Worm (Caenorhabditis elegans) whole organism, young adult: ENCODE data around the gene ndx-2.

Experiments
- B0035.1 ChIP-seq: sonication (generic microtip); optimal IDR thresholded peaks from 2 replicates; lab custom pipeline; 2016; ENCODE audit warnings: missing genetic modification characterization, mild to moderate bottlenecking, missing compliant biosample characterization, missing genotype, missing genetic modification reagents
- F22D6.2 ChIP-seq: sonication (generic microtip); optimal IDR thresholded peaks from 2 replicates; lab custom pipeline; 2016; ENCODE audit warnings: mild to moderate bottlenecking, missing genetic modification characterization, missing compliant biosample characterization
- F23B12.7 ChIP-seq: sonication (generic microtip); optimal IDR thresholded peaks from 2 replicates; lab custom pipeline; 2017; ENCODE audit warnings: missing genetic modification characterization, mild to moderate bottlenecking, missing compliant biosample characterization, antibody characterized with exemption, moderate library complexity; ENCODE audit not compliant: insufficient read depth
- F39B2.1 ChIP-seq: fragments of 200-800 bp; sonication (Bioruptor generic); IDR thresholded peaks from 2 replicates; pipeline ENCODE4 v1.3.6; 2022; ENCODE audit warnings: missing genetic modification reagents, missing genetic modification characterization, missing compliant biosample characterization
- K11D2.4 ChIP-seq: fragments of 200-800 bp; sonication (Bioruptor generic); IDR thresholded peaks from 2 replicates; pipeline ENCODE4 v1.3.6; 2022; ENCODE audit warnings: missing genetic modification reagents, missing genetic modification characterization, missing compliant biosample characterization
- K12H6.12 ChIP-seq: fragments of 200-800 bp; sonication (Bioruptor generic); optimal IDR thresholded peaks from 2 replicates; lab custom pipeline; 2018; ENCODE audit warnings: mild to moderate bottlenecking, missing genetic modification characterization, missing compliant biosample characterization
- Y53F4B.3 ChIP-seq: fragments of 200-800 bp; sonication (Bioruptor generic); IDR thresholded peaks from 2 replicates; pipeline ENCODE4 v1.3.6; 2022; ENCODE audit warnings: missing genetic modification reagents, missing genetic modification characterization, missing compliant biosample characterization
- Y53G8AR.9 ChIP-seq: fragments of 200-800 bp; sonication (Bioruptor generic); conservative IDR thresholded peaks from 2 replicates; pipeline ENCODE4 v1.3.6; 2022; ENCODE audit warnings: missing genetic modification reagents, missing genetic modification characterization, missing compliant biosample characterization
- Y56A3A.18 ChIP-seq: fragments of 200-800 bp; sonication (Bioruptor generic); IDR thresholded peaks from 2 replicates; pipeline ENCODE4 v1.3.6; 2022; ENCODE audit warnings: missing genetic modification reagents, missing genetic modification characterization, missing compliant biosample characterization
- Y79H2A.3 ChIP-seq: fragments of 200-800 bp; sonication (Bioruptor generic); conservative IDR thresholded peaks from 2 replicates; pipeline ENCODE4 v1.3.6; 2022; ENCODE audit warnings: missing genetic modification reagents, missing genetic modification characterization, missing compliant biosample characterization
- Y95B8A.8 ChIP-seq: fragments of 200-800 bp; sonication (Bioruptor generic); IDR thresholded peaks from 2 replicates; pipeline ENCODE4 v1.3.6; 2022; ENCODE audit warnings: missing genetic modification reagents, missing genetic modification characterization, missing compliant biosample characterization
- aptf-3 ChIP-seq: fragments of 200-800 bp; sonication (Bioruptor generic); IDR thresholded peaks from 2 replicates; pipeline ENCODE4 v1.3.6; 2022; ENCODE audit warnings: missing genetic modification characterization, missing compliant biosample characterization
- athp-1 ChIP-seq: sonication (generic microtip); optimal IDR thresholded peaks from 2 replicates; lab custom pipeline; 2017; ENCODE audit warnings: mild to moderate bottlenecking, missing genetic modification characterization, missing compliant biosample characterization
- attf-3 ChIP-seq: fragments of 200-800 bp; sonication (Bioruptor generic); conservative IDR thresholded peaks from 2 replicates; pipeline ENCODE4 v1.3.6; 2022; ENCODE audit warnings: missing genetic modification reagents, missing genetic modification characterization, missing compliant biosample characterization
- attf-6 ChIP-seq: fragments of 200-800 bp; sonication (Bioruptor generic); IDR thresholded peaks from 2 replicates; pipeline ENCODE4 v1.3.6; 2022; ENCODE audit warnings: missing genetic modification reagents, missing genetic modification characterization, missing compliant biosample characterization
- bed-2 ChIP-seq: fragments of 200-800 bp; sonication (Bioruptor generic); IDR thresholded peaks from 2 replicates; pipeline ENCODE4 v1.3.6; 2022; ENCODE audit warnings: missing genetic modification reagents, missing genetic modification characterization, missing compliant biosample characterization
- cebp-1 ChIP-seq, 2 experiments: fragments of 200-800 bp in 1 of 2; sonication (Bioruptor generic) in 1 of 2; sonication (generic microtip) in 1 of 2; IDR thresholded peaks in 1 of 2; optimal IDR thresholded peaks in 1 of 2; 2 replicates each; pipeline versions ENCODE4 v1.3.6 to Lab custom; 2017 to 2022; ENCODE audit warnings: missing compliant biosample characterization in 2 of 2, missing genetic modification characterization in 2 of 2, mild to moderate bottlenecking in 1 of 2, missing genetic modification reagents in 1 of 2, moderate library complexity in 1 of 2
- ceh-27 ChIP-seq: fragments of 200-800 bp; sonication (Bioruptor generic); optimal IDR thresholded peaks from 2 replicates; lab custom pipeline; 2018; ENCODE audit warnings: mild to moderate bottlenecking, missing genetic modification characterization, moderate library complexity, missing compliant biosample characterization
- ceh-40 ChIP-seq: fragments of 200-800 bp; sonication (Bioruptor generic); IDR thresholded peaks from 2 replicates; pipeline ENCODE4 v1.3.6; 2022; ENCODE audit warnings: missing genetic modification characterization, missing compliant biosample characterization
- ceh-79 ChIP-seq: sonication (generic microtip); optimal IDR thresholded peaks from 2 replicates; lab custom pipeline; 2017; ENCODE audit warnings: mild to moderate bottlenecking, missing genetic modification characterization, missing compliant biosample characterization
- dox-1 ChIP-seq: fragments of 200-800 bp; sonication (Bioruptor generic); IDR thresholded peaks from 2 replicates; pipeline ENCODE4 v1.3.6; 2022; ENCODE audit warnings: missing genetic modification reagents, missing genetic modification characterization, missing compliant biosample characterization
- dpff-1 ChIP-seq: sonication (generic microtip); optimal IDR thresholded peaks from 2 replicates; lab custom pipeline; 2017; ENCODE audit warnings: mild to moderate bottlenecking, missing genetic modification characterization, missing compliant biosample characterization
- ekl-4 ChIP-seq: fragments of 200-800 bp; sonication (Bioruptor generic); IDR thresholded peaks from 2 replicates; pipeline ENCODE4 v1.3.6; 2022; ENCODE audit warnings: missing genetic modification reagents, missing genetic modification characterization, missing compliant biosample characterization
- him-1 ChIP-seq: sonication (generic microtip); optimal IDR thresholded peaks from 2 replicates; lab custom pipeline; 2016; ENCODE audit warnings: missing genotype, missing genetic modification reagents, missing genetic modification characterization, missing compliant biosample characterization
- hlh-26 ChIP-seq: fragments of 200-800 bp; sonication (Bioruptor generic); conservative IDR thresholded peaks from 2 replicates; pipeline ENCODE4 v1.3.6; 2022; ENCODE audit warnings: missing genetic modification reagents, missing genetic modification characterization, missing compliant biosample characterization
- hsf-1 ChIP-seq: fragments of 200-800 bp; sonication (Bioruptor generic); IDR thresholded peaks from 2 replicates; pipeline ENCODE4 v1.3.6; 2022; ENCODE audit warnings: missing genetic modification reagents, missing genetic modification characterization, missing compliant biosample characterization
- lag-1 ChIP-seq: fragments of 200-800 bp; sonication (Bioruptor generic); IDR thresholded peaks from 2 replicates; pipeline ENCODE4 v1.3.6; 2022; ENCODE audit warnings: missing genetic modification reagents, missing genetic modification characterization, missing compliant biosample characterization
- let-526 ChIP-seq: fragments of 200-800 bp; sonication (Bioruptor generic); IDR thresholded peaks from 2 replicates; pipeline ENCODE4 v1.3.6; 2022; ENCODE audit warnings: missing genetic modification reagents, missing genetic modification characterization, missing compliant biosample characterization
- lin-35 ChIP-seq, 3 experiments: fragments of 150-350 bp in 2 of 3; sonication (generic microtip) in 1 of 3; optimal IDR thresholded peaks; 2 replicates each; lab custom pipeline; 2014 to 2018; ENCODE audit warnings: missing biosample characterization in 3 of 3, missing genetic modification characterization in 3 of 3, missing genetic modification reagents in 3 of 3
- lin-40 ChIP-seq: sonication (generic microtip); optimal IDR thresholded peaks from 2 replicates; lab custom pipeline; 2016; ENCODE audit warnings: missing genetic modification characterization, mild to moderate bottlenecking, missing compliant biosample characterization, missing genotype, missing genetic modification reagents
- lsl-1 ChIP-seq: fragments of 200-800 bp; sonication (Bioruptor generic); optimal IDR thresholded peaks from 2 replicates; lab custom pipeline; 2018; ENCODE audit warnings: mild to moderate bottlenecking, missing genetic modification characterization, moderate library complexity, missing compliant biosample characterization
- madf-10 ChIP-seq: sonication (generic microtip); optimal IDR thresholded peaks from 2 replicates; lab custom pipeline; 2016; ENCODE audit warnings: mild to moderate bottlenecking, missing genetic modification characterization, missing compliant biosample characterization
- madf-3 ChIP-seq: fragments of 200-800 bp; sonication (Bioruptor generic); IDR thresholded peaks from 2 replicates; pipeline ENCODE4 v1.3.6; 2022; ENCODE audit warnings: missing genetic modification reagents, missing genetic modification characterization, missing compliant biosample characterization
- mel-28 ChIP-seq: sonication (generic microtip); optimal IDR thresholded peaks from 2 replicates; lab custom pipeline; 2016; ENCODE audit warnings: borderline replicate concordance, mild to moderate bottlenecking, missing genetic modification characterization, missing compliant biosample characterization
- mes-4 ChIP-seq: sonication (generic microtip); optimal IDR thresholded peaks from 2 replicates; lab custom pipeline; 2016; ENCODE audit warnings: missing genotype, missing genetic modification characterization, missing compliant biosample characterization
- mxl-1 ChIP-seq: sonication (generic microtip); optimal IDR thresholded peaks from 2 replicates; lab custom pipeline; 2016; ENCODE audit warnings: missing genetic modification characterization, missing compliant biosample characterization
- nfya-1 ChIP-seq: sonication (generic microtip); optimal IDR thresholded peaks from 2 replicates; lab custom pipeline; 2017; ENCODE audit warnings: antibody characterized with exemption, missing compliant biosample characterization, missing genetic modification characterization, borderline replicate concordance; ENCODE audit not compliant: insufficient read depth
- nfya-2 ChIP-seq: fragments of 200-800 bp; sonication (Bioruptor generic); IDR thresholded peaks from 2 replicates; pipeline ENCODE4 v1.3.6; 2022; ENCODE audit warnings: missing genetic modification reagents, missing genetic modification characterization, missing compliant biosample characterization
- nhr-90 ChIP-seq: sonication (generic microtip); optimal IDR thresholded peaks from 2 replicates; lab custom pipeline; 2016; ENCODE audit warnings: missing genotype, mild to moderate bottlenecking, missing genetic modification characterization, missing compliant biosample characterization
- rpc-1 ChIP-seq, 2 experiments: fragments of 150-350 bp in 1 of 2; sonication (generic microtip) in 1 of 2; optimal IDR thresholded peaks; 2 replicates each; lab custom pipeline; 2014 to 2018; ENCODE audit warnings: missing biosample characterization in 1 of 2, missing genetic modification characterization in 1 of 2, missing genetic modification reagents in 1 of 2, missing genotype in 1 of 2
- snpc-4 ChIP-seq, 5 experiments: fragments of 150-350 bp in 1 of 5; sonication (generic microtip) in 4 of 5; optimal IDR thresholded peaks; 2 replicates each; lab custom pipeline; 2014 to 2018; ENCODE audit warnings: missing genetic modification characterization in 5 of 5, missing biosample characterization in 3 of 5, antibody characterized with exemption in 2 of 5, mild to moderate bottlenecking in 2 of 5, missing compliant biosample characterization in 2 of 5, missing genotype in 2 of 5, moderate library complexity in 2 of 5, missing genetic modification reagents in 1 of 5
- sptf-2 ChIP-seq: fragments of 200-800 bp; sonication (Bioruptor generic); optimal IDR thresholded peaks from 2 replicates; lab custom pipeline; 2018; ENCODE audit warnings: mild to moderate bottlenecking, missing genetic modification characterization, missing compliant biosample characterization
- tbx-9 ChIP-seq: sonication (generic microtip); optimal IDR thresholded peaks from 2 replicates; lab custom pipeline; 2016; ENCODE audit warnings: borderline replicate concordance, missing genetic modification characterization, inconsistent platforms, missing compliant biosample characterization
- ztf-25 ChIP-seq: fragments of 200-800 bp; sonication (Bioruptor generic); IDR thresholded peaks from 2 replicates; pipeline ENCODE4 v1.3.6; 2022; ENCODE audit warnings: missing genetic modification reagents, missing genetic modification characterization, missing compliant biosample characterization
- ztf-26 ChIP-seq: sonication (generic microtip); optimal IDR thresholded peaks from 2 replicates; lab custom pipeline; 2017; ENCODE audit warnings: missing genetic modification characterization, missing compliant biosample characterization
- ztf-28 ChIP-seq: fragments of 200-800 bp; sonication (Bioruptor generic); IDR thresholded peaks from 2 replicates; pipeline ENCODE4 v1.3.6; 2022; ENCODE audit warnings: missing genetic modification reagents, missing genetic modification characterization, missing compliant biosample characterization

The ndx-2 gene

ce11 chrV:2664525-2665053 lies at the start of gene ndx-2 (continued):
- TF ChIP-seq Y53F4B.3 (GFP tag; lab: Robert Waterston, UW) (no peak), nfya-2 (no peak), nfya-1 (tag; lab: Kevin White, UChicago) (no peak), dox-1 (GFP tag; lab: Robert Waterston, UW) (peak; percentile 78), Y95B8A.8 (GFP tag; lab: Robert Waterston, UW) (0 out of 2 replicates have a peak, but pooled peaks have one; percentile 65), attf-6 (GFP tag; lab: Robert Waterston, UW) (peak; percentile 60; the same call in 1 of the 2 replicates), rpc-1 (optimal IDR thresholded peaks at IDR 0.05; lab: Kevin White, UChicago) (peak; percentile 66), rpc-1 (tag; optimal IDR thresholded peaks at IDR 0.05; lab: Kevin White, UChicago) (peak; percentile 81), Y56A3A.18 (GFP tag; lab: Robert Waterston, UW) (0 out of 2 replicates have a peak, but pooled peaks have one; percentile 49), aptf-3 (GFP tag; lab: Robert Waterston, UW) (peak; percentile 67; the same call in 1 of the 2 replicates), ceh-27 (GFP tag; lab: Kevin White, UChicago) (peak; percentile 8), madf-3 (GFP tag; lab: Robert Waterston, UW) (peak; percentile 33; the same call in 1 of the 2 replicates), F39B2.1 (GFP tag; lab: Robert Waterston, UW) (no peak), nhr-90 (tag; lab: Kevin White, UChicago) (peak; percentile 80), K11D2.4 (no peak), mel-28 (tag; lab: Kevin White, UChicago) (no peak), F23B12.7 (tag; lab: Kevin White, UChicago) (peak; percentile 73), dpff-1 (tag; lab: Kevin White, UChicago) (no peak), athp-1 (tag; lab: Kevin White, UChicago) (peak; percentile 72), attf-3 (GFP tag; lab: Robert Waterston, UW) (no peak), K12H6.12 (tag; lab: Kevin White, UChicago) (no peak), mes-4 (tag; lab: Kevin White, UChicago) (no peak), lin-35 (GFP tag; optimal IDR thresholded peaks at IDR 0.05; lab: Kevin White, UChicago) (peak in 1 of 3 experiments; percentile 24), Y79H2A.3 (GFP tag; lab: Robert Waterston, UW) (no peak), lsl-1 (GFP tag; lab: Kevin White, UChicago) (peak; percentile 59), hlh-26 (GFP tag; lab: Robert Waterston, UW) (no peak), ceh-79 (no peak), lin-40 (tag; lab: Kevin White, UChicago) (no peak), F22D6.2 (no peak), B0035.1 (no peak), mxl-1 (tag; lab: Kevin White, UChicago) (peak; percentile 84), him-1 (tag; lab: Kevin White, UChicago) (peak; percentile 47), bed-2 (GFP tag; lab: Robert Waterston, UW) (no peak), hsf-1 (GFP tag; lab: Robert Waterston, UW) (no peak), ekl-4 (GFP tag; lab: Robert Waterston, UW) (peak; percentile 59; the same call in 1 of the 2 replicates), ceh-40 (GFP tag; lab: Robert Waterston, UW) (0 out of 2 replicates have a peak, but pooled peaks have one; percentile 22), madf-10 (peak; percentile 21), lag-1 (GFP tag; lab: Robert Waterston, UW) (no peak), let-526 (no peak), cebp-1 (GFP tag; IDR thresholded peaks at IDR 0.05; lab: Robert Waterston, UW) (no peak), cebp-1 (tag; optimal IDR thresholded peaks at IDR 0.05; lab: Kevin White, UChicago) (peak; percentile 42), tbx-9 (peak; percentile 50), Y53G8AR.9 (peak; percentile 61), ztf-25 (GFP tag; lab: Robert Waterston, UW) (no peak), ztf-26 (peak; percentile 17), ztf-28 (GFP tag; lab: Robert Waterston, UW) (no peak), sptf-2 (GFP tag; lab: Kevin White, UChicago) (peak; percentile 86), snpc-4 (GFP tag; optimal IDR thresholded peaks at IDR 0.05; lab: Kevin White, UChicago) (peak; percentile 28), snpc-4 (tag; optimal IDR thresholded peaks at IDR 0.05; lab: Kevin White, UChicago) (peak in 3 of 4 experiments; percentile 12 to 55 (median 23))
